Fruit fly (Drosophila melanogaster) whole organism, embryonic: ENCODE results near the gene Cyp4d20.

Experiments used
- Atf3 ChIP-seq: fragments of 200-800 bp; sonication (Bioruptor generic); optimal IDR thresholded peaks from 3 replicates; lab custom pipeline; 2016; ENCODE audit warnings: missing biosample characterization, missing genetic modification characterization
- CG10147 ChIP-seq: fragments of 200-800 bp; sonication (Bioruptor generic); optimal IDR thresholded peaks from 2 replicates; lab custom pipeline; 2019; ENCODE audit warnings: missing biosample characterization, mild to moderate bottlenecking, missing genetic modification characterization, moderate library complexity
- CG10274 ChIP-seq: fragments of 200-800 bp; sonication (Bioruptor generic); optimal IDR thresholded peaks from 3 replicates; lab custom pipeline; 2017; ENCODE audit warnings: missing biosample characterization, mild to moderate bottlenecking, missing genetic modification characterization
- CG1233 ChIP-seq: fragments of 200-800 bp; sonication (Bioruptor generic); optimal IDR thresholded peaks from 4 replicates; lab custom pipeline; 2018; ENCODE audit warnings: missing biosample characterization, mild to moderate bottlenecking, missing genetic modification characterization
- CG12659 ChIP-seq: fragments of 200-800 bp; sonication (Bioruptor generic); optimal IDR thresholded peaks from 3 replicates; lab custom pipeline; 2017; ENCODE audit warnings: mild to moderate bottlenecking, missing biosample characterization, missing genetic modification reagents, missing genetic modification characterization
- CG15269 ChIP-seq: fragments of 200-800 bp; sonication (Bioruptor generic); optimal IDR thresholded peaks from 2 replicates; lab custom pipeline; 2018; ENCODE audit warnings: missing biosample characterization, mild to moderate bottlenecking, missing genetic modification characterization, moderate library complexity
- CG16863 ChIP-seq: fragments of 200-800 bp; sonication (Bioruptor generic); optimal IDR thresholded peaks from 3 replicates; lab custom pipeline; 2016; ENCODE audit warnings: missing biosample characterization, missing genetic modification characterization
- CG17186 ChIP-seq: fragments of 200-800 bp; sonication (Bioruptor generic); optimal IDR thresholded peaks from 3 replicates; lab custom pipeline; 2017; ENCODE audit warnings: missing biosample characterization, missing genetic modification reagents, missing genetic modification characterization
- CG17802 ChIP-seq: fragments of 200-800 bp; sonication (Bioruptor generic); optimal IDR thresholded peaks from 2 replicates; lab custom pipeline; 2018; ENCODE audit warnings: missing biosample characterization, mild to moderate bottlenecking, missing genetic modification characterization, moderate library complexity
- CG2202 ChIP-seq: fragments of 200-800 bp; sonication (Bioruptor generic); optimal IDR thresholded peaks from 2 replicates; lab custom pipeline; 2018; ENCODE audit warnings: missing biosample characterization, mild to moderate bottlenecking, missing genetic modification characterization
- CG31365 ChIP-seq: fragments of 200-800 bp; sonication (Bioruptor generic); optimal IDR thresholded peaks from 2 replicates; lab custom pipeline; 2018; ENCODE audit warnings: missing biosample characterization, mild to moderate bottlenecking, missing genetic modification characterization
- CG32772 ChIP-seq: fragments of 200-800 bp; sonication (Bioruptor generic); IDR thresholded peaks from 2 replicates; pipeline ENCODE4 v1.3.6; 2022; ENCODE audit warnings: missing biosample characterization, missing genetic modification characterization
- CG34224 ChIP-seq: fragments of 200-800 bp; sonication (Bioruptor generic); IDR thresholded peaks from 3 replicates; pipeline ENCODE4 v1.3.6; 2022; ENCODE audit warnings: missing biosample characterization, missing genetic modification characterization; ENCODE audit not compliant: partially characterized antibody
- CG34422 ChIP-seq: fragments of 200-800 bp; sonication (Bioruptor generic); IDR thresholded peaks from 3 replicates; pipeline ENCODE4 v1.3.6; 2022; ENCODE audit warnings: missing biosample characterization, missing genetic modification characterization
- CG4424 ChIP-seq: fragments of 200-800 bp; sonication (Bioruptor generic); optimal IDR thresholded peaks from 3 replicates; lab custom pipeline; 2016; ENCODE audit warnings: missing biosample characterization, missing genetic modification characterization
- CG6683 ChIP-seq: fragments of 200-800 bp; sonication (Bioruptor generic); optimal IDR thresholded peaks from 2 replicates; lab custom pipeline; 2017; ENCODE audit warnings: missing biosample characterization, mild to moderate bottlenecking, missing genetic modification characterization, missing genetic modification reagents
- CG8478 ChIP-seq: fragments of >200 bp; optimal IDR thresholded peaks from 2 replicates; lab custom pipeline; 2018
- CG8765 ChIP-seq: fragments of 200-800 bp; sonication (Bioruptor generic); IDR thresholded peaks from 2 replicates; pipeline ENCODE4 v1.3.6; 2022; ENCODE audit warnings: missing biosample characterization, missing genetic modification characterization
- CG9727 ChIP-seq: fragments of 200-800 bp; sonication (Bioruptor generic); optimal IDR thresholded peaks from 3 replicates; lab custom pipeline; 2017; ENCODE audit warnings: missing biosample characterization, mild to moderate bottlenecking, missing genetic modification characterization
- Chrac-16 ChIP-seq: fragments of 200-800 bp; sonication (Bioruptor generic); optimal IDR thresholded peaks from 3 replicates; lab custom pipeline; 2016; ENCODE audit warnings: missing biosample characterization, missing genetic modification characterization
- Dad ChIP-seq: fragments of 200-800 bp; sonication (Bioruptor generic); optimal IDR thresholded peaks from 3 replicates; lab custom pipeline; 2016; ENCODE audit warnings: missing biosample characterization, missing genetic modification characterization
- Drgx ChIP-seq: fragments of 200-800 bp; sonication (Bioruptor generic); IDR thresholded peaks from 2 replicates; pipeline ENCODE4 v1.3.6; 2022; ENCODE audit warnings: missing biosample characterization, missing genetic modification characterization
- Ets65A ChIP-seq: fragments of 200-800 bp; sonication (Bioruptor generic); peaks from one replicate; lab custom pipeline; 2016; ENCODE audit warnings: missing biosample characterization, missing genetic modification characterization
- Gsc ChIP-seq: fragments of 200-800 bp; sonication (Bioruptor generic); IDR thresholded peaks from 2 replicates; pipeline ENCODE4 v1.3.6; 2022; ENCODE audit warnings: missing biosample characterization, missing genetic modification characterization
- HmgD ChIP-seq: fragments of 200-800 bp; sonication (Bioruptor generic); optimal IDR thresholded peaks from 3 replicates; lab custom pipeline; 2016; ENCODE audit warnings: missing biosample characterization, missing genetic modification characterization
- Hmx ChIP-seq: fragments of 200-800 bp; sonication (Bioruptor generic); optimal IDR thresholded peaks from 2 replicates; lab custom pipeline; 2016; ENCODE audit warnings: missing biosample characterization, missing genetic modification characterization
- Hr3 ChIP-seq: fragments of 200-800 bp; sonication (Bioruptor generic); optimal IDR thresholded peaks from 3 replicates; lab custom pipeline; 2016; ENCODE audit warnings: missing biosample characterization, missing genetic modification characterization
- Mad ChIP-seq: fragments of 200-800 bp; sonication (Bioruptor generic); optimal IDR thresholded peaks from 2 replicates; lab custom pipeline; 2016; ENCODE audit warnings: missing biosample characterization, missing genetic modification characterization
- Nf-YC ChIP-seq: fragments of 200-800 bp; optimal IDR thresholded peaks from 3 replicates; lab custom pipeline; 2019; ENCODE audit warnings: missing biosample characterization, mild to moderate bottlenecking, missing genetic modification characterization, moderate library complexity
- Oli ChIP-seq: fragments of 200-800 bp; sonication (Bioruptor generic); optimal IDR thresholded peaks from 2 replicates; lab custom pipeline; 2018; ENCODE audit warnings: missing biosample characterization, mild to moderate bottlenecking, missing genetic modification characterization, moderate library complexity
- Usf ChIP-seq: fragments of 200-800 bp; sonication (Bioruptor generic); optimal IDR thresholded peaks from 2 replicates; lab custom pipeline; 2017; ENCODE audit warnings: missing genotype, missing biosample characterization, missing genetic modification characterization
- cg ChIP-seq: fragments of 200-800 bp; sonication (Bioruptor generic); optimal IDR thresholded peaks from 3 replicates; lab custom pipeline; 2019; ENCODE audit warnings: missing biosample characterization, mild to moderate bottlenecking, missing genetic modification characterization, moderate library complexity
- chm ChIP-seq: fragments of 200-800 bp; sonication (Bioruptor generic); IDR thresholded peaks from 2 replicates; pipeline ENCODE4 v1.3.6; 2022; ENCODE audit warnings: missing biosample characterization, missing genetic modification characterization
- crol ChIP-seq: fragments of 200-800 bp; sonication (Bioruptor generic); IDR thresholded peaks from 2 replicates; pipeline ENCODE4 v1.3.6; 2022; ENCODE audit warnings: missing biosample characterization, missing genetic modification characterization
- dan ChIP-seq: fragments of 200-800 bp; sonication (Bioruptor generic); IDR thresholded peaks from 2 replicates; pipeline ENCODE4 v1.3.6; 2022; ENCODE audit warnings: missing biosample characterization, missing genetic modification characterization
- dm ChIP-seq: fragments of 200-800 bp; sonication (Bioruptor generic); optimal IDR thresholded peaks from 3 replicates; lab custom pipeline; 2016; ENCODE audit warnings: missing biosample characterization, missing genetic modification characterization
- dmrt99B ChIP-seq: fragments of 200-800 bp; sonication (Bioruptor generic); optimal IDR thresholded peaks from 2 replicates; lab custom pipeline; 2018; ENCODE audit warnings: missing biosample characterization, mild to moderate bottlenecking, missing genetic modification characterization, moderate library complexity
- ems ChIP-seq: fragments of 200-800 bp; sonication (Bioruptor generic); optimal IDR thresholded peaks from 3 replicates; lab custom pipeline; 2016; ENCODE audit warnings: missing biosample characterization, missing genetic modification characterization
- esg ChIP-seq: fragments of 200-800 bp; sonication (Bioruptor generic); conservative IDR thresholded peaks from 2 replicates; pipeline ENCODE4 v1.3.6; 2022; ENCODE audit warnings: missing biosample characterization, missing genetic modification characterization
- insv ChIP-seq, 2 experiments: fragments of 200-800 bp; sonication (Bioruptor generic); optimal IDR thresholded peaks; 3 replicates each; lab custom pipeline; 2016 to 2018; ENCODE audit warnings: missing biosample characterization in 2 of 2, missing genetic modification characterization in 2 of 2
- klu ChIP-seq: fragments of 200-800 bp; sonication (Bioruptor generic); IDR thresholded peaks from 2 replicates; pipeline ENCODE4 v1.3.6; 2022; ENCODE audit warnings: missing biosample characterization, missing genetic modification characterization
- lov ChIP-seq, 2 experiments: fragments of 200-800 bp in 1 of 2; fragments of >200 bp in 1 of 2; sonication (Bioruptor generic) in 1 of 2; IDR thresholded peaks in 1 of 2; optimal IDR thresholded peaks in 1 of 2; 2 replicates in 1 of 2; 3 replicates in 1 of 2; pipeline versions ENCODE4 v1.3.6 to Lab custom; 2017 to 2022; ENCODE audit warnings: missing biosample characterization in 1 of 2, missing genetic modification characterization in 1 of 2
- luna ChIP-seq: fragments of 200-800 bp; sonication (Bioruptor generic); optimal IDR thresholded peaks from 2 replicates; lab custom pipeline; 2016; ENCODE audit warnings: missing biosample characterization, missing genetic modification characterization
- nerfin-2 ChIP-seq: fragments of 200-800 bp; sonication (Bioruptor generic); IDR thresholded peaks from 2 replicates; pipeline ENCODE4 v1.3.6; 2022; ENCODE audit warnings: missing biosample characterization, missing genetic modification characterization; ENCODE audit not compliant: partially characterized antibody
- pnt ChIP-seq: fragments of 200-800 bp; sonication (Bioruptor generic); optimal IDR thresholded peaks from 3 replicates; lab custom pipeline; 2016; ENCODE audit warnings: missing biosample characterization, missing genetic modification characterization
- scrt ChIP-seq: fragments of 200-800 bp; sonication (Bioruptor generic); optimal IDR thresholded peaks from 2 replicates; lab custom pipeline; 2018; ENCODE audit warnings: missing biosample characterization, mild to moderate bottlenecking, missing genetic modification characterization, moderate library complexity
- seq ChIP-seq: fragments of 200-800 bp; sonication (Bioruptor generic); IDR thresholded peaks from 2 replicates; pipeline ENCODE4 v1.3.6; 2022; ENCODE audit warnings: missing biosample characterization, missing genetic modification characterization
- sna ChIP-seq: fragments of 200-800 bp; sonication (Bioruptor generic); IDR thresholded peaks from 2 replicates; pipeline ENCODE4 v1.3.6; 2022; ENCODE audit warnings: missing biosample characterization, missing genetic modification characterization; ENCODE audit not compliant: partially characterized antibody
- sqz ChIP-seq: fragments of 200-800 bp; sonication (Bioruptor generic); optimal IDR thresholded peaks from 3 replicates; lab custom pipeline; 2018; ENCODE audit warnings: missing biosample characterization, mild to moderate bottlenecking, missing genetic modification characterization
- tna ChIP-seq: fragments of 200-800 bp; sonication (Bioruptor generic); IDR thresholded peaks from 2 replicates; pipeline ENCODE4 v1.3.6; 2022; ENCODE audit warnings: missing biosample characterization, missing genetic modification characterization; ENCODE audit not compliant: partially characterized antibody
- tup ChIP-seq: fragments of 200-800 bp; sonication (Bioruptor generic); optimal IDR thresholded peaks from 2 replicates; lab custom pipeline; 2016; ENCODE audit warnings: missing biosample characterization, mild to moderate bottlenecking, missing genetic modification characterization, moderate library complexity
- yki ChIP-seq: fragments of >200 bp; optimal IDR thresholded peaks from 3 replicates; lab custom pipeline; 2018

Cyp4d20 gene

dm6 chr3L:2468509-2468908, 9.7 kb downstream of the Cyp4d20 start (continued):
- TF ChIP-seq scrt (GFP tag; lab: Kevin White, UChicago) (no peak), Hr3 (GFP tag; lab: Kevin White, UChicago) (no peak), cg (GFP tag; lab: Kevin White, UChicago) (peak; percentile 2), Nf-YC (no peak), Usf (GFP tag; lab: Kevin White, UChicago) (no peak), CG9727 (GFP tag; lab: Kevin White, UChicago) (peak; percentile 65), CG10274 (no peak), CG2202 (peak; percentile 70), CG34224 (GFP tag; lab: Robert Waterston, UW) (no peak), yki (lab: Kevin White, UChicago) (no peak), CG1233 (GFP tag; lab: Kevin White, UChicago) (peak; percentile 17), Ets65A (GFP tag; lab: Kevin White, UChicago) (no peak), Mad (GFP tag; lab: Kevin White, UChicago) (no peak), CG32772 (GFP tag; lab: Robert Waterston, UW) (no peak), lov (optimal IDR thresholded peaks at IDR 0.05; lab: Kevin White, UChicago) (no peak), lov (GFP tag; IDR thresholded peaks at IDR 0.05; lab: Robert Waterston, UW) (no peak), sqz (GFP tag; lab: Kevin White, UChicago) (no peak), CG8478 (lab: Kevin White, UChicago) (no peak), sna (no peak), ems (no peak), CG12659 (GFP tag; lab: Kevin White, UChicago) (no peak), pnt (GFP tag; lab: Kevin White, UChicago) (no peak), crol (GFP tag; lab: Robert Waterston, UW) (no peak), tna (no peak), CG4424 (GFP tag; lab: Kevin White, UChicago) (peak; percentile 4), Gsc (no peak), Atf3 (GFP tag; lab: Kevin White, UChicago) (no peak), HmgD (GFP tag; lab: Kevin White, UChicago) (no peak), dm (GFP tag; lab: Kevin White, UChicago) (no peak), Hmx (GFP tag; lab: Kevin White, UChicago) (no peak), dmrt99B (tag; lab: Kevin White, UChicago) (no peak), CG8765 (no peak), CG34422 (GFP tag; lab: Robert Waterston, UW) (no peak), CG17186 (GFP tag; lab: Kevin White, UChicago) (no peak), Dad (no peak), CG10147 (GFP tag; lab: Kevin White, UChicago) (no peak), CG6683 (GFP tag; lab: Kevin White, UChicago) (no peak), CG15269 (tag; lab: Kevin White, UChicago) (no peak), Oli (tag; lab: Kevin White, UChicago) (no peak), Drgx (GFP tag; lab: Robert Waterston, UW) (no peak), esg (no peak), seq (GFP tag; lab: Robert Waterston, UW) (no peak), insv (GFP tag; optimal IDR thresholded peaks at IDR 0.05; lab: Kevin White, UChicago) (no peak), luna (GFP tag; lab: Kevin White, UChicago) (no peak), tup (no peak), dan (GFP tag; lab: Robert Waterston, UW) (no peak), chm (GFP tag; lab: Robert Waterston, UW) (peak; percentile 44; the same call in 1 of the 2 replicates), CG16863 (peak; percentile 2), CG31365 (tag; lab: Kevin White, UChicago) (no peak), CG17802 (tag; lab: Kevin White, UChicago) (no peak), nerfin-2 (GFP tag; lab: Robert Waterston, UW) (no peak), klu (GFP tag; lab: Robert Waterston, UW) (no peak), Chrac-16 (no peak)
